Worm (Caenorhabditis elegans) whole organism, L4/young adult: ENCODE measurements around the gene set-17.

Experiments
- W03F9.2 ChIP-seq: fragments of 150-350 bp; optimal IDR thresholded peaks from 2 replicates; lab custom pipeline; 2014; ENCODE audit warnings: missing biosample characterization, missing genetic modification characterization
- dao-5 ChIP-seq: sonication (generic microtip); optimal IDR thresholded peaks from 2 replicates; lab custom pipeline; 2016; ENCODE audit warnings: missing genotype, missing genetic modification characterization, moderate library complexity, missing compliant biosample characterization
- him-1 ChIP-seq: sonication (generic microtip); optimal IDR thresholded peaks from 2 replicates; lab custom pipeline; 2016; ENCODE audit warnings: missing genotype, missing genetic modification reagents, missing genetic modification characterization, missing compliant biosample characterization

DNA sequence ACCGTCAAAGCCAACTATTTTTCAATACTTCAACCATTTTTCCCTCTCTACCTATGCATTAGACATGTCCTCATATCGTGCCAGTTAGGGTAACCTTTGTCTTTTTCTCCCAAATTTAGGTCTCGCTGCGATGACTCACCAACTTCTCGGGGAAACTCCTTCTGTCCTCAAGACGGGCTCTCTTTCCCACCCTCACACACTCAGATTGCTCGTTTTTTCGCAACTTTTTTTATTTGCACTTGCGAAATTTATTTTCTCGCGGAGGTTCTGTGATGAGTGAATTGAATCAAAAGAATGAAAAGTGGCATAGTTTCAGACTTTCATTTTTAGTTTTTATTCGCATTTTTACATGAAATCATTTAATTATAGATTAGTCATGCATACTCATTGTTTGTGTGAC, 20.0 kb downstream of the set-17 start:
- TF ChIP-seq W03F9.2 (tag; lab: Kevin White, UChicago), result no peak
- no peak for TF ChIP-seq him-1 (tag; lab: Kevin White, UChicago)
- TF ChIP-seq dao-5 (tag; lab: Kevin White, UChicago), result no peak
